Worm (Caenorhabditis elegans) whole organism, young adult: ENCODE data around the gene col-103.

ENCODE experiments used
- C17E4.6 ChIP-seq: fragments of 200-800 bp; sonication (Bioruptor generic); IDR thresholded peaks from 2 replicates; pipeline ENCODE4 v1.3.6; 2022; ENCODE audit warnings: missing genetic modification reagents, missing genetic modification characterization, missing compliant biosample characterization
- Y95B8A.8 ChIP-seq: fragments of 200-800 bp; sonication (Bioruptor generic); IDR thresholded peaks from 2 replicates; pipeline ENCODE4 v1.3.6; 2022; ENCODE audit warnings: missing genetic modification reagents, missing genetic modification characterization, missing compliant biosample characterization
- athp-1 ChIP-seq: sonication (generic microtip); optimal IDR thresholded peaks from 2 replicates; lab custom pipeline; 2017; ENCODE audit warnings: mild to moderate bottlenecking, missing genetic modification characterization, missing compliant biosample characterization
- cebp-1 ChIP-seq, 2 experiments: fragments of 200-800 bp in 1 of 2; sonication (Bioruptor generic) in 1 of 2; sonication (generic microtip) in 1 of 2; IDR thresholded peaks in 1 of 2; optimal IDR thresholded peaks in 1 of 2; 2 replicates each; pipeline versions ENCODE4 v1.3.6 to Lab custom; 2017 to 2022; ENCODE audit warnings: missing compliant biosample characterization in 2 of 2, missing genetic modification characterization in 2 of 2, mild to moderate bottlenecking in 1 of 2, missing genetic modification reagents in 1 of 2, moderate library complexity in 1 of 2
- hsf-1 ChIP-seq: fragments of 200-800 bp; sonication (Bioruptor generic); IDR thresholded peaks from 2 replicates; pipeline ENCODE4 v1.3.6; 2022; ENCODE audit warnings: missing genetic modification reagents, missing genetic modification characterization, missing compliant biosample characterization
- lsy-27 ChIP-seq: sonication (generic microtip); optimal IDR thresholded peaks from 2 replicates; lab custom pipeline; 2017; ENCODE audit warnings: missing genetic modification characterization, mild to moderate bottlenecking, missing compliant biosample characterization, antibody characterized with exemption, missing genotype, borderline replicate concordance; ENCODE audit not compliant: insufficient read depth
- pha-4 ChIP-seq: fragments of 150-350 bp; sonication (generic microtip); optimal IDR thresholded peaks from 2 replicates; lab custom pipeline; 2014; ENCODE audit warnings: missing biosample characterization, missing genetic modification reagents, missing genetic modification characterization
- unc-130 ChIP-seq: sonication (generic microtip); optimal IDR thresholded peaks from 2 replicates; lab custom pipeline; 2016; ENCODE audit warnings: missing genetic modification reagents, missing genetic modification characterization, missing compliant biosample characterization
- ztf-25 ChIP-seq: fragments of 200-800 bp; sonication (Bioruptor generic); IDR thresholded peaks from 2 replicates; pipeline ENCODE4 v1.3.6; 2022; ENCODE audit warnings: missing genetic modification reagents, missing genetic modification characterization, missing compliant biosample characterization
- ztf-28 ChIP-seq: fragments of 200-800 bp; sonication (Bioruptor generic); IDR thresholded peaks from 2 replicates; pipeline ENCODE4 v1.3.6; 2022; ENCODE audit warnings: missing genetic modification reagents, missing genetic modification characterization, missing compliant biosample characterization

DNA sequence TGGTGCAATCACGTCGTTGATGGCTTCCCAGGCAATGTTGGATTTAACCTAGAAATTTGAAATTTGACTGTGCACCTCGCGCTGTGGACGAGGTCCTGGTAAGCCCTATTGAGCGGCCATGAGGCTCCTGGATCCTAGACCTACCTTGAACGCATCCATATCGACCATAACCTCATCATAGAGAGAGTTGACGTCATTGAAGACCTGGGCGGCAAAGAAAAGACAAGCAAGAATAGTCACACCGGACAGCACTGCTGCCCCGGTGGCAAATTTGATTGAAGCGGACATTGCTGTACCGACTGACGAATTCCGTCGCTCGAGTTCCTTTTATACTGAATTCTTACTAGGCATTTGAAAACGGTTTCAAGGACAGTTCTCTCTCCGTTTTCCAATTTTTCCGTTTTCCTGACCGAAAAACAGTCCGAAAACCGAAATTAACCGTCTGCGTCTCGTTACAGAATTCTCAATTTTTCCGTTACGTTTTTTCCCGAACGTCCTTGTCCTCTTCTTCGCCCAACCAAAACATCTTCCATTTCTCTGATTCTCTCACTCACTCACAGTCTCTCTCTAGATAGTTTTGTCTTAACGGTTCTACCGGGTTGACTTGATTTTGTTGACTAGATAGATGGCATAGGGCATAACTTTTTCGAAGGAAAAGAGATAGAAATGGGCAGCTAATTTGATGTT, at the start of gene col-103:
- TF ChIP-seq ztf-25 (no peak), hsf-1 (GFP tag; lab: Robert Waterston, UW) (no peak), unc-130 (no peak), C17E4.6 (GFP tag; lab: Robert Waterston, UW) (no peak), lsy-27 (tag; lab: Kevin White, UChicago) (no peak), ztf-28 (no peak), Y95B8A.8 (GFP tag; lab: Robert Waterston, UW) (no peak), cebp-1 (GFP tag; IDR thresholded peaks at IDR 0.05; lab: Robert Waterston, UW) (no peak), cebp-1 (tag; optimal IDR thresholded peaks at IDR 0.05; lab: Kevin White, UChicago) (no peak), pha-4 (tag; lab: Kevin White, UChicago) (no peak), athp-1 (no peak)
